Fruit fly (Drosophila melanogaster) whole organism, embryonic: ENCODE data around the gene CG7296.

ENCODE experiments used
- Asciz ChIP-seq: fragments of 200-800 bp; sonication (Bioruptor generic); optimal IDR thresholded peaks from 2 replicates; lab custom pipeline; 2017; ENCODE audit warnings: missing biosample characterization, mild to moderate bottlenecking, missing genetic modification characterization, missing genetic modification reagents
- CG10462 ChIP-seq: fragments of 200-800 bp; sonication (Bioruptor generic); optimal IDR thresholded peaks from 2 replicates; lab custom pipeline; 2016; ENCODE audit warnings: missing biosample characterization, missing genetic modification characterization
- CG10565 ChIP-seq: fragments of 200-800 bp; sonication (Bioruptor generic); optimal IDR thresholded peaks from 3 replicates; lab custom pipeline; 2016; ENCODE audit warnings: missing biosample characterization, mild to moderate bottlenecking, missing genetic modification characterization
- CG16813 ChIP-seq: fragments of 200-800 bp; sonication (Bioruptor generic); IDR thresholded peaks from 3 replicates; pipeline ENCODE4 v1.3.6; 2022; ENCODE audit warnings: missing biosample characterization, missing genetic modification characterization; ENCODE audit not compliant: partially characterized antibody
- CG16863 ChIP-seq: fragments of 200-800 bp; sonication (Bioruptor generic); optimal IDR thresholded peaks from 3 replicates; lab custom pipeline; 2016; ENCODE audit warnings: missing biosample characterization, missing genetic modification characterization
- CG17328 ChIP-seq: fragments of 200-800 bp; sonication (Bioruptor generic); IDR thresholded peaks from 2 replicates; pipeline ENCODE4 v1.3.6; 2022; ENCODE audit warnings: missing biosample characterization, missing genetic modification characterization
- CG18619 ChIP-seq: fragments of 200-800 bp; sonication (Bioruptor generic); optimal IDR thresholded peaks from 3 replicates; lab custom pipeline; 2017; ENCODE audit warnings: missing biosample characterization, mild to moderate bottlenecking, missing genetic modification characterization
- CG31388 ChIP-seq: fragments of 200-800 bp; sonication (Bioruptor generic); optimal IDR thresholded peaks from 2 replicates; lab custom pipeline; 2016; ENCODE audit warnings: missing biosample characterization, missing genetic modification characterization
- CG3281 ChIP-seq: fragments of 200-800 bp; sonication (Bioruptor generic); optimal IDR thresholded peaks from 3 replicates; lab custom pipeline; 2017; ENCODE audit warnings: missing biosample characterization, mild to moderate bottlenecking, missing genetic modification characterization
- CG4360 ChIP-seq: fragments of 200-800 bp; sonication (Bioruptor generic); IDR thresholded peaks from 2 replicates; pipeline ENCODE4 v1.3.6; 2022; ENCODE audit warnings: missing biosample characterization, missing genetic modification characterization
- CG5180 ChIP-seq: fragments of 200-800 bp; sonication (Bioruptor generic); optimal IDR thresholded peaks from 3 replicates; lab custom pipeline; 2017; ENCODE audit warnings: missing biosample characterization, missing genetic modification characterization, mild to moderate bottlenecking, moderate library complexity, missing genetic modification reagents
- CG6765 ChIP-seq: fragments of 200-800 bp; sonication (Bioruptor generic); optimal IDR thresholded peaks from 3 replicates; lab custom pipeline; 2017; ENCODE audit warnings: missing biosample characterization, mild to moderate bottlenecking, missing genetic modification characterization
- CG7839 ChIP-seq: fragments of 200-800 bp; sonication (Bioruptor generic); optimal IDR thresholded peaks from 3 replicates; lab custom pipeline; 2018; ENCODE audit warnings: missing biosample characterization, mild to moderate bottlenecking, missing genetic modification characterization, moderate library complexity
- CG8290 ChIP-seq, 3 experiments: fragments of 200-800 bp; sonication (Bioruptor generic); optimal IDR thresholded peaks; 2 replicates each; lab custom pipeline; 2016 to 2019; ENCODE audit warnings: missing biosample characterization in 3 of 3, missing genetic modification characterization in 3 of 3, mild to moderate bottlenecking in 2 of 3, moderate library complexity in 1 of 3
- CG8765 ChIP-seq: fragments of 200-800 bp; sonication (Bioruptor generic); IDR thresholded peaks from 2 replicates; pipeline ENCODE4 v1.3.6; 2022; ENCODE audit warnings: missing biosample characterization, missing genetic modification characterization
- CG8924 ChIP-seq: fragments of 200-800 bp; optimal IDR thresholded peaks from 3 replicates; lab custom pipeline; 2019; ENCODE audit warnings: missing biosample characterization, mild to moderate bottlenecking, missing genetic modification characterization, moderate library complexity
- CG9727 ChIP-seq: fragments of 200-800 bp; sonication (Bioruptor generic); optimal IDR thresholded peaks from 3 replicates; lab custom pipeline; 2017; ENCODE audit warnings: missing biosample characterization, mild to moderate bottlenecking, missing genetic modification characterization
- Dad ChIP-seq: fragments of 200-800 bp; sonication (Bioruptor generic); optimal IDR thresholded peaks from 3 replicates; lab custom pipeline; 2016; ENCODE audit warnings: missing biosample characterization, missing genetic modification characterization
- Dbx ChIP-seq: fragments of 200-800 bp; sonication (Bioruptor generic); IDR thresholded peaks from 3 replicates; pipeline ENCODE4 v1.3.6; 2022; ENCODE audit warnings: missing biosample characterization, missing genetic modification characterization
- Dp ChIP-seq: fragments of 200-800 bp; sonication (Bioruptor generic); optimal IDR thresholded peaks from 2 replicates; lab custom pipeline; 2018; ENCODE audit warnings: missing biosample characterization, mild to moderate bottlenecking, missing genetic modification characterization, moderate library complexity
- E2f1 ChIP-seq: fragments of 200-800 bp; sonication (Bioruptor generic); IDR thresholded peaks from 2 replicates; pipeline ENCODE4 v1.3.6; 2022; ENCODE audit warnings: missing biosample characterization, missing genetic modification characterization
- Hand ChIP-seq: fragments of 200-800 bp; sonication (Bioruptor generic); optimal IDR thresholded peaks from 2 replicates; lab custom pipeline; 2017; ENCODE audit warnings: mild to moderate bottlenecking, missing biosample characterization, missing genetic modification reagents, missing genetic modification characterization
- Hr3 ChIP-seq: fragments of 200-800 bp; sonication (Bioruptor generic); optimal IDR thresholded peaks from 3 replicates; lab custom pipeline; 2016; ENCODE audit warnings: missing biosample characterization, missing genetic modification characterization
- Lpt ChIP-seq: fragments of >200 bp; optimal IDR thresholded peaks from 2 replicates; lab custom pipeline; 2018; ENCODE audit warnings: missing biosample characterization, missing genetic modification characterization
- NK7.1 ChIP-seq: fragments of 200-800 bp; sonication (Bioruptor generic); optimal IDR thresholded peaks from 3 replicates; lab custom pipeline; 2016; ENCODE audit warnings: missing biosample characterization, missing genetic modification characterization
- Neu2 ChIP-seq: fragments of 200-800 bp; sonication (Bioruptor generic); optimal IDR thresholded peaks from 3 replicates; lab custom pipeline; 2016; ENCODE audit warnings: missing biosample characterization, missing genetic modification characterization, borderline replicate concordance
- Nf-YA ChIP-seq: fragments of 200-800 bp; sonication (Bioruptor generic); IDR thresholded peaks from 2 replicates; pipeline ENCODE4 v1.3.6; 2022; ENCODE audit warnings: missing biosample characterization, missing genetic modification characterization
- Pdp1 ChIP-seq, 2 experiments: fragments of 200-800 bp; sonication (Bioruptor generic); optimal IDR thresholded peaks; 3 replicates each; lab custom pipeline; 2016; ENCODE audit warnings: missing biosample characterization in 2 of 2, missing genetic modification characterization in 2 of 2, mild to moderate bottlenecking in 1 of 2, moderate library complexity in 1 of 2
- Vsx1 ChIP-seq: fragments of 200-800 bp; sonication (Bioruptor generic); optimal IDR thresholded peaks from 2 replicates; lab custom pipeline; 2017; ENCODE audit warnings: missing biosample characterization, mild to moderate bottlenecking, missing genetic modification characterization, missing genetic modification reagents
- ara ChIP-seq: fragments of 200-800 bp; sonication (Bioruptor generic); IDR thresholded peaks from 2 replicates; pipeline ENCODE4 v1.3.6; 2022; ENCODE audit warnings: missing biosample characterization, missing genetic modification characterization
- bbx ChIP-seq: fragments of 200-800 bp; sonication (Bioruptor generic); IDR thresholded peaks from 2 replicates; pipeline ENCODE4 v1.3.6; 2022; ENCODE audit warnings: missing biosample characterization, missing genetic modification characterization; ENCODE audit not compliant: partially characterized antibody
- croc ChIP-seq: fragments of 200-800 bp; sonication (Bioruptor generic); conservative IDR thresholded peaks from 3 replicates; pipeline ENCODE4 v1.3.6; 2022; ENCODE audit warnings: missing biosample characterization, missing genetic modification characterization
- dati ChIP-seq: fragments of 200-800 bp; sonication (Bioruptor generic); IDR thresholded peaks from 2 replicates; pipeline ENCODE4 v1.3.6; 2022; ENCODE audit warnings: missing biosample characterization, missing genetic modification characterization
- en ChIP-seq: fragments of 200-800 bp; sonication (Bioruptor generic); optimal IDR thresholded peaks from 2 replicates; lab custom pipeline; 2016; ENCODE audit warnings: missing biosample characterization, missing genetic modification characterization
- nmo ChIP-seq: fragments of 200-800 bp; sonication (Bioruptor generic); optimal IDR thresholded peaks from 2 replicates; lab custom pipeline; 2018; ENCODE audit warnings: missing biosample characterization, mild to moderate bottlenecking, missing genetic modification characterization, moderate library complexity
- phol ChIP-seq: fragments of 200-800 bp; sonication (Bioruptor generic); optimal IDR thresholded peaks from 3 replicates; lab custom pipeline; 2018; ENCODE audit warnings: missing biosample characterization, mild to moderate bottlenecking, missing genetic modification characterization, moderate library complexity
- run ChIP-seq: fragments of 200-800 bp; sonication (Bioruptor generic); optimal IDR thresholded peaks from 3 replicates; lab custom pipeline; 2018; ENCODE audit warnings: missing biosample characterization, mild to moderate bottlenecking, missing genetic modification characterization
- shn ChIP-seq: fragments of 200-800 bp; sonication (Bioruptor generic); optimal IDR thresholded peaks from 3 replicates; lab custom pipeline; 2016; ENCODE audit warnings: missing biosample characterization, missing genetic modification characterization
- sima ChIP-seq: fragments of 200-800 bp; sonication (Bioruptor generic); optimal IDR thresholded peaks from 2 replicates; lab custom pipeline; 2016; ENCODE audit warnings: missing biosample characterization, missing genetic modification characterization
- sna ChIP-seq: fragments of 200-800 bp; sonication (Bioruptor generic); IDR thresholded peaks from 2 replicates; pipeline ENCODE4 v1.3.6; 2022; ENCODE audit warnings: missing biosample characterization, missing genetic modification characterization; ENCODE audit not compliant: partially characterized antibody
- sob ChIP-seq: fragments of 200-800 bp; sonication (Bioruptor generic); IDR thresholded peaks from 2 replicates; pipeline ENCODE4 v1.3.6; 2022; ENCODE audit warnings: missing biosample characterization, missing genetic modification characterization
- tll ChIP-seq, 2 experiments: fragments of 200-800 bp in 1 of 2; fragments of >200 bp in 1 of 2; sonication (Bioruptor generic) in 1 of 2; optimal IDR thresholded peaks; 2 replicates each; lab custom pipeline; 2017 to 2019; ENCODE audit warnings: missing biosample characterization in 2 of 2, missing genetic modification characterization in 2 of 2, mild to moderate bottlenecking in 1 of 2, moderate library complexity in 1 of 2
- twi ChIP-seq: fragments of 200-800 bp; optimal IDR thresholded peaks from 2 replicates; lab custom pipeline; 2019; ENCODE audit warnings: missing biosample characterization, mild to moderate bottlenecking, missing genetic modification characterization, moderate library complexity
- wdn ChIP-seq: fragments of 200-800 bp; sonication (Bioruptor generic); IDR thresholded peaks from 2 replicates; pipeline ENCODE4 v1.3.6; 2022; ENCODE audit warnings: missing biosample characterization, missing genetic modification characterization
- wor ChIP-seq: fragments of 200-800 bp; sonication (Bioruptor generic); IDR thresholded peaks from 2 replicates; pipeline ENCODE4 v1.3.6; 2022; ENCODE audit warnings: missing biosample characterization, missing genetic modification characterization
- z ChIP-seq: fragments of 200-800 bp; sonication (Bioruptor generic); IDR thresholded peaks from 3 replicates; pipeline ENCODE4 v1.3.6; 2022; ENCODE audit warnings: missing biosample characterization, missing genetic modification characterization
- zen ChIP-seq: fragments of 200-800 bp; sonication (Bioruptor generic); optimal IDR thresholded peaks from 3 replicates; lab custom pipeline; 2018; ENCODE audit warnings: missing biosample characterization, mild to moderate bottlenecking, missing genetic modification characterization, moderate library complexity
- zf30C ChIP-seq: fragments of 200-800 bp; sonication (Bioruptor generic); optimal IDR thresholded peaks from 3 replicates; lab custom pipeline; 2018; ENCODE audit warnings: missing biosample characterization, mild to moderate bottlenecking, missing genetic modification characterization
- zfh2 ChIP-seq: fragments of 200-800 bp; sonication (Bioruptor generic); optimal IDR thresholded peaks from 2 replicates; lab custom pipeline; 2016; ENCODE audit warnings: missing biosample characterization, missing genetic modification characterization

CG7296 gene

dm6 chr2L:10703281-10703680 is 16.4 kb upstream of the CG7296 start, which contains the start of gene CG6415 (continued):
- TF ChIP-seq ara (GFP tag; lab: Robert Waterston, UW) = peak; percentile 75
- TF ChIP-seq CG16863 = peak; percentile 67
- no peak for TF ChIP-seq run
- no peak for TF ChIP-seq CG8290 (GFP tag; optimal IDR thresholded peaks at IDR 0.05; lab: Kevin White, UChicago)
- peak in 1 of 2 experiments; percentile 80 for TF ChIP-seq CG8290 (tag; optimal IDR thresholded peaks at IDR 0.05; lab: Kevin White, UChicago)
- TF ChIP-seq Nf-YA (GFP tag; lab: Robert Waterston, UW) = no peak
- TF ChIP-seq Neu2 (GFP tag; lab: Kevin White, UChicago) = peak; percentile 5
- peak; percentile 87 for TF ChIP-seq CG7839
- no peak for TF ChIP-seq Lpt
- TF ChIP-seq bbx (GFP tag; lab: Robert Waterston, UW) = no peak
- peak; percentile 66 for TF ChIP-seq zf30C (GFP tag; lab: Kevin White, UChicago)
- TF ChIP-seq CG10462 = peak; percentile 51
- TF ChIP-seq zen (tag; lab: Kevin White, UChicago) = peak; percentile 81
- peak; percentile 18 for TF ChIP-seq shn (GFP tag; lab: Kevin White, UChicago)
- TF ChIP-seq sna (GFP tag; lab: Robert Waterston, UW) = no peak
- TF ChIP-seq CG18619 (GFP tag; lab: Kevin White, UChicago) = peak; percentile 50
- peak; percentile 76 for TF ChIP-seq CG8924 (tag; lab: Kevin White, UChicago)
- peak; percentile 68 for TF ChIP-seq E2f1
- no peak for TF ChIP-seq z (GFP tag; lab: Robert Waterston, UW)
- TF ChIP-seq dati = peak; percentile 50; the same call in 1 of the 2 replicates
- TF ChIP-seq zfh2 (GFP tag; lab: Kevin White, UChicago) = peak; percentile 56
- no peak for TF ChIP-seq CG10565 (GFP tag; lab: Kevin White, UChicago)
- peak; percentile 20 for TF ChIP-seq Dad (GFP tag; lab: Kevin White, UChicago)
- TF ChIP-seq Hr3 (GFP tag; lab: Kevin White, UChicago) = peak; percentile 60
- peak; percentile 76 for TF ChIP-seq CG3281
- peak; percentile 37 for TF ChIP-seq en (GFP tag; lab: Kevin White, UChicago)
- TF ChIP-seq CG5180 (GFP tag; lab: Kevin White, UChicago) = peak; percentile 46
- peak; percentile 75 for TF ChIP-seq CG17328 (GFP tag; lab: Robert Waterston, UW)
- no peak for TF ChIP-seq twi
- TF ChIP-seq Dbx (GFP tag; lab: Robert Waterston, UW) = no peak
- 0 out of 2 replicates have a peak, but pooled peaks have one; percentile 36 for TF ChIP-seq CG4360
- TF ChIP-seq sima (GFP tag; lab: Kevin White, UChicago) = peak; percentile 11
- TF ChIP-seq NK7.1 (GFP tag; lab: Kevin White, UChicago) = peak; percentile 48
- peak; percentile 78 for TF ChIP-seq CG9727
- TF ChIP-seq wor (GFP tag; lab: Robert Waterston, UW) = 0 out of 2 replicates have a peak, but pooled peaks have one; percentile 30
- TF ChIP-seq nmo (GFP tag; lab: Kevin White, UChicago) = peak; percentile 81
- TF ChIP-seq tll (GFP tag; optimal IDR thresholded peaks at IDR 0.05; lab: Kevin White, UChicago) = no peak
- TF ChIP-seq phol (tag; lab: Kevin White, UChicago) = peak; percentile 79
- peak; percentile 36; the same call in 1 of the 2 replicates for TF ChIP-seq wdn (GFP tag; lab: Robert Waterston, UW)
- TF ChIP-seq croc (GFP tag; lab: Robert Waterston, UW) = peak; percentile 64
- no peak for TF ChIP-seq CG16813 (GFP tag; lab: Robert Waterston, UW)
- peak; percentile 10 for TF ChIP-seq Vsx1 (GFP tag; lab: Kevin White, UChicago)
- peak; percentile 44 for TF ChIP-seq Asciz
- peak; percentile 44 for TF ChIP-seq CG6765 (GFP tag; lab: Kevin White, UChicago)
- TF ChIP-seq sob (GFP tag; lab: Robert Waterston, UW) = peak; percentile 80
- no peak for TF ChIP-seq Dp (GFP tag; lab: Kevin White, UChicago)
- TF ChIP-seq CG31388 (GFP tag; lab: Kevin White, UChicago) = no peak
- peak; percentile 41; the same call in 1 of the 2 replicates for TF ChIP-seq CG8765 (GFP tag; lab: Robert Waterston, UW)
- no peak for TF ChIP-seq Hand (GFP tag; lab: Kevin White, UChicago)
- TF ChIP-seq Pdp1 (GFP tag; optimal IDR thresholded peaks at IDR 0.05; lab: Kevin White, UChicago) = peak; percentile 38 to 77
